Worm (Caenorhabditis elegans): ENCODE data around the gene cdh-1.
A peak's percentile ranks its signal among the peaks of the same experiment; 100 is the strongest.

cdh-1 gene

ce11 chrIII:2901117-2901516 lies 9.6 kb upstream of the cdh-1 start, which contains the start of gene idpa-1:
TSS of gene idpa-1 (minus strand) at chrIII:2901217.
- TF ChIP-seq ham-2 (GFP tag; optimal IDR thresholded peaks at IDR 0.05): no peak
- no peak for TF ChIP-seq ceh-39 (tag; optimal IDR thresholded peaks at IDR 0.05)
- no peak for TF ChIP-seq ceh-83 (GFP tag; optimal IDR thresholded peaks at IDR 0.05)
- TF ChIP-seq mep-1 (tag; optimal IDR thresholded peaks at IDR 0.05): no peak
- no peak for TF ChIP-seq pha-4 (tag; optimal IDR thresholded peaks at IDR 0.05)
- no peak for TF ChIP-seq mab-5 (tag; optimal IDR thresholded peaks at IDR 0.05)
- TF ChIP-seq M03D4.4 (tag; optimal IDR thresholded peaks at IDR 0.05): no peak
- TF ChIP-seq hlh-1 (tag; optimal IDR thresholded peaks at IDR 0.05): no peak
- no peak for TF ChIP-seq nhr-12 (tag; optimal IDR thresholded peaks at IDR 0.05)
- TF ChIP-seq snpc-4 (tag; optimal IDR thresholded peaks at IDR 0.05): no peak
- TF ChIP-seq nhr-76 (tag; optimal IDR thresholded peaks at IDR 0.05): no peak
- no peak for TF ChIP-seq blmp-1 (tag; optimal IDR thresholded peaks at IDR 0.05)
- TF ChIP-seq lin-13 (tag; optimal IDR thresholded peaks at IDR 0.05): no peak
- no peak for TF ChIP-seq ces-1 (GFP tag; optimal IDR thresholded peaks at IDR 0.05)
- TF ChIP-seq lsy-2 (tag; optimal IDR thresholded peaks at IDR 0.05): no peak
- no peak for TF ChIP-seq elt-1 (tag; optimal IDR thresholded peaks at IDR 0.05; ENCODE audit: borderline replicate concordance, insufficient read depth)
- no peak for TF ChIP-seq nhr-28 (tag; optimal IDR thresholded peaks at IDR 0.05)

- TF ChIP-seq nhr-2 (tag; optimal IDR thresholded peaks at IDR 0.05) (no peak), ces-1 (GFP tag; optimal IDR thresholded peaks at IDR 0.05) (peak; percentile 87)
Observed at ce11 chrIII:2904164-2904563, 6.5 kb upstream of the cdh-1 start.

ce11 chrIII:2907819-2908218 lies 2.9 kb upstream of the cdh-1 start:
- no peak for TF ChIP-seq nhr-76 (tag; optimal IDR thresholded peaks at IDR 0.05)
- peak; percentile 64 for TF ChIP-seq ces-1 (GFP tag; optimal IDR thresholded peaks at IDR 0.05)
- TF ChIP-seq lsy-2 (tag; optimal IDR thresholded peaks at IDR 0.05): no peak
- no peak for TF ChIP-seq elt-3 (tag; optimal IDR thresholded peaks at IDR 0.05)

- TF ChIP-seq sptf-1 (tag; optimal IDR thresholded peaks at IDR 0.05): no peak
- peak; percentile 24 for TF ChIP-seq ham-2 (GFP tag; optimal IDR thresholded peaks at IDR 0.05)
- TF ChIP-seq elt-1 (tag; optimal IDR thresholded peaks at IDR 0.05; ENCODE audit: borderline replicate concordance, insufficient read depth): peak; percentile 14
- TF ChIP-seq snpc-4 (tag; optimal IDR thresholded peaks at IDR 0.05): no peak
- no peak for TF ChIP-seq lsy-2 (tag; optimal IDR thresholded peaks at IDR 0.05)
- TF ChIP-seq cnd-1 (tag; optimal IDR thresholded peaks at IDR 0.05): no peak
- no peak for TF ChIP-seq nhr-2 (tag; optimal IDR thresholded peaks at IDR 0.05)
- no peak for TF ChIP-seq nhr-28 (tag; optimal IDR thresholded peaks at IDR 0.05)
- no peak for TF ChIP-seq nhr-76 (tag; optimal IDR thresholded peaks at IDR 0.05)
- peak; percentile 56 for TF ChIP-seq unc-62 (GFP tag; optimal IDR thresholded peaks at IDR 0.05)
- TF ChIP-seq tbx-8 (GFP tag; optimal IDR thresholded peaks at IDR 0.05): no peak
- TF ChIP-seq ces-1 (GFP tag; optimal IDR thresholded peaks at IDR 0.05): no peak
- no peak for TF ChIP-seq lin-13 (tag; optimal IDR thresholded peaks at IDR 0.05)
- TF ChIP-seq sem-2 (GFP tag; optimal IDR thresholded peaks at IDR 0.05): no peak
- no peak for TF ChIP-seq drap-1 (GFP tag; optimal IDR thresholded peaks at IDR 0.05)
- TF ChIP-seq mab-5 (tag; optimal IDR thresholded peaks at IDR 0.05): no peak
- no peak for TF ChIP-seq ztf-11 (tag; optimal IDR thresholded peaks at IDR 0.05)
- no peak for TF ChIP-seq mls-2 (tag; optimal IDR thresholded peaks at IDR 0.05)
- TF ChIP-seq ceh-39 (tag; optimal IDR thresholded peaks at IDR 0.05): no peak
- no peak for TF ChIP-seq bed-3 (GFP tag; optimal IDR thresholded peaks at IDR 0.05)
- TF ChIP-seq nhr-237 (tag; optimal IDR thresholded peaks at IDR 0.05): no peak
- no peak for TF ChIP-seq blmp-1 (tag; optimal IDR thresholded peaks at IDR 0.05)
- no peak for TF ChIP-seq hlh-1 (tag; optimal IDR thresholded peaks at IDR 0.05)
Observed at ce11 chrIII:2908859-2909258, 1.8 kb upstream of the cdh-1 start.

ce11 chrIII:2912916-2913315 lies 2.2 kb downstream of the cdh-1 start:
- TF ChIP-seq ceh-43 (GFP tag; optimal IDR thresholded peaks at IDR 0.05): peak; percentile 34
- peak; percentile 74 for TF ChIP-seq mls-2 (tag; optimal IDR thresholded peaks at IDR 0.05)
- no peak for TF ChIP-seq nhr-76 (tag; optimal IDR thresholded peaks at IDR 0.05)
- peak; percentile 10 for TF ChIP-seq ces-1 (GFP tag; optimal IDR thresholded peaks at IDR 0.05)
- peak; percentile 89 for TF ChIP-seq sptf-1 (tag; optimal IDR thresholded peaks at IDR 0.05)
- no peak for TF ChIP-seq mab-5 (tag; optimal IDR thresholded peaks at IDR 0.05)
- TF ChIP-seq ceh-39 (tag; optimal IDR thresholded peaks at IDR 0.05): no peak

- TF ChIP-seq lin-13 (tag; optimal IDR thresholded peaks at IDR 0.05): no peak
- TF ChIP-seq ces-1 (GFP tag; optimal IDR thresholded peaks at IDR 0.05): peak; percentile 100
Observed at ce11 chrIII:2914029-2914428, 3.3 kb downstream of the cdh-1 start.

All from whole organism, mixed stage, embryonic.